Worm (Caenorhabditis elegans) whole organism, young adult: ENCODE measurements around the gene cdk-1.

Source experiments
- B0261.1 ChIP-seq: sonication (generic microtip); optimal IDR thresholded peaks from 2 replicates; lab custom pipeline; 2016; ENCODE audit warnings: mild to moderate bottlenecking, missing genetic modification characterization, moderate library complexity, missing compliant biosample characterization
- B0336.3 ChIP-seq: fragments of 200-800 bp; sonication (Bioruptor generic); IDR thresholded peaks from 2 replicates; pipeline ENCODE4 v1.3.6; 2022; ENCODE audit warnings: missing genetic modification characterization, missing compliant biosample characterization
- C17E4.6 ChIP-seq: fragments of 200-800 bp; sonication (Bioruptor generic); IDR thresholded peaks from 2 replicates; pipeline ENCODE4 v1.3.6; 2022; ENCODE audit warnings: missing genetic modification reagents, missing genetic modification characterization, missing compliant biosample characterization
- F10E7.11 ChIP-seq: sonication (generic microtip); optimal IDR thresholded peaks from 2 replicates; lab custom pipeline; 2017; ENCODE audit warnings: mild to moderate bottlenecking, missing genetic modification characterization, moderate library complexity, missing compliant biosample characterization
- F22D6.2 ChIP-seq: sonication (generic microtip); optimal IDR thresholded peaks from 2 replicates; lab custom pipeline; 2016; ENCODE audit warnings: mild to moderate bottlenecking, missing genetic modification characterization, missing compliant biosample characterization
- F37B4.10 ChIP-seq: fragments of 200-800 bp; sonication (Bioruptor generic); IDR thresholded peaks from 2 replicates; pipeline ENCODE4 v1.3.6; 2022; ENCODE audit warnings: missing genetic modification characterization, missing compliant biosample characterization
- F39B2.1 ChIP-seq: fragments of 200-800 bp; sonication (Bioruptor generic); IDR thresholded peaks from 2 replicates; pipeline ENCODE4 v1.3.6; 2022; ENCODE audit warnings: missing genetic modification reagents, missing genetic modification characterization, missing compliant biosample characterization
- F49E8.2 ChIP-seq: sonication (generic microtip); optimal IDR thresholded peaks from 3 replicates; lab custom pipeline; 2017; ENCODE audit warnings: missing genetic modification characterization, mild to moderate bottlenecking, missing compliant biosample characterization, antibody characterized with exemption, moderate library complexity; ENCODE audit not compliant: insufficient read depth
- K11D2.4 ChIP-seq: fragments of 200-800 bp; sonication (Bioruptor generic); IDR thresholded peaks from 2 replicates; pipeline ENCODE4 v1.3.6; 2022; ENCODE audit warnings: missing genetic modification reagents, missing genetic modification characterization, missing compliant biosample characterization
- K12H6.12 ChIP-seq: fragments of 200-800 bp; sonication (Bioruptor generic); optimal IDR thresholded peaks from 2 replicates; lab custom pipeline; 2018; ENCODE audit warnings: mild to moderate bottlenecking, missing genetic modification characterization, missing compliant biosample characterization
- Y53G8AR.9 ChIP-seq: fragments of 200-800 bp; sonication (Bioruptor generic); conservative IDR thresholded peaks from 2 replicates; pipeline ENCODE4 v1.3.6; 2022; ENCODE audit warnings: missing genetic modification reagents, missing genetic modification characterization, missing compliant biosample characterization
- ZK185.1 ChIP-seq: sonication (generic microtip); optimal IDR thresholded peaks from 2 replicates; lab custom pipeline; 2016; ENCODE audit warnings: mild to moderate bottlenecking, missing genetic modification characterization, missing compliant biosample characterization; ENCODE audit not compliant: poor library complexity, severe bottlenecking
- attf-3 ChIP-seq: fragments of 200-800 bp; sonication (Bioruptor generic); conservative IDR thresholded peaks from 2 replicates; pipeline ENCODE4 v1.3.6; 2022; ENCODE audit warnings: missing genetic modification reagents, missing genetic modification characterization, missing compliant biosample characterization
- attf-5 ChIP-seq: fragments of 200-800 bp; sonication (Bioruptor generic); optimal IDR thresholded peaks from 2 replicates; lab custom pipeline; 2018; ENCODE audit warnings: mild to moderate bottlenecking, missing genetic modification characterization, missing compliant biosample characterization
- cebp-1 ChIP-seq, 2 experiments: fragments of 200-800 bp in 1 of 2; sonication (Bioruptor generic) in 1 of 2; sonication (generic microtip) in 1 of 2; IDR thresholded peaks in 1 of 2; optimal IDR thresholded peaks in 1 of 2; 2 replicates each; pipeline versions ENCODE4 v1.3.6 to Lab custom; 2017 to 2022; ENCODE audit warnings: missing compliant biosample characterization in 2 of 2, missing genetic modification characterization in 2 of 2, mild to moderate bottlenecking in 1 of 2, missing genetic modification reagents in 1 of 2, moderate library complexity in 1 of 2
- cebp-2 ChIP-seq: fragments of 200-800 bp; sonication (Bioruptor generic); IDR thresholded peaks from 2 replicates; pipeline ENCODE4 v1.3.6; 2022; ENCODE audit warnings: missing genetic modification characterization, missing compliant biosample characterization
- ceh-58 ChIP-seq: fragments of 200-800 bp; sonication (Bioruptor generic); IDR thresholded peaks from 2 replicates; pipeline ENCODE4 v1.3.6; 2022; ENCODE audit warnings: missing genetic modification characterization, missing compliant biosample characterization
- ceh-79 ChIP-seq: sonication (generic microtip); optimal IDR thresholded peaks from 2 replicates; lab custom pipeline; 2017; ENCODE audit warnings: mild to moderate bottlenecking, missing genetic modification characterization, missing compliant biosample characterization
- ceh-91 ChIP-seq: fragments of 200-800 bp; sonication (Bioruptor generic); IDR thresholded peaks from 2 replicates; pipeline ENCODE4 v1.3.6; 2022; ENCODE audit warnings: missing genetic modification reagents, missing genetic modification characterization, missing compliant biosample characterization
- chd-7 ChIP-seq: sonication (generic microtip); optimal IDR thresholded peaks from 2 replicates; lab custom pipeline; 2016; ENCODE audit warnings: mild to moderate bottlenecking, missing genetic modification characterization, moderate library complexity, missing compliant biosample characterization
- dpl-1 ChIP-seq: fragments of 150-350 bp; optimal IDR thresholded peaks from 2 replicates; lab custom pipeline; 2014; ENCODE audit warnings: missing biosample characterization, missing genetic modification reagents, missing genetic modification characterization
- ekl-4 ChIP-seq: fragments of 200-800 bp; sonication (Bioruptor generic); IDR thresholded peaks from 2 replicates; pipeline ENCODE4 v1.3.6; 2022; ENCODE audit warnings: missing genetic modification reagents, missing genetic modification characterization, missing compliant biosample characterization
- gei-17 ChIP-seq: fragments of 200-800 bp; sonication (Bioruptor generic); optimal IDR thresholded peaks from 2 replicates; lab custom pipeline; 2018; ENCODE audit warnings: mild to moderate bottlenecking, missing genetic modification characterization, missing compliant biosample characterization
- hlh-26 ChIP-seq: fragments of 200-800 bp; sonication (Bioruptor generic); conservative IDR thresholded peaks from 2 replicates; pipeline ENCODE4 v1.3.6; 2022; ENCODE audit warnings: missing genetic modification reagents, missing genetic modification characterization, missing compliant biosample characterization
- hmg-1.2 ChIP-seq: fragments of 200-800 bp; sonication (Bioruptor generic); IDR thresholded peaks from 2 replicates; pipeline ENCODE4 v1.3.6; 2022; ENCODE audit warnings: missing genetic modification reagents, missing genetic modification characterization, missing compliant biosample characterization
- hmg-20 ChIP-seq: fragments of 200-800 bp; sonication (Bioruptor generic); IDR thresholded peaks from 2 replicates; pipeline ENCODE4 v1.3.6; 2022; ENCODE audit warnings: missing genetic modification reagents, missing genetic modification characterization, missing compliant biosample characterization
- let-526 ChIP-seq: fragments of 200-800 bp; sonication (Bioruptor generic); IDR thresholded peaks from 2 replicates; pipeline ENCODE4 v1.3.6; 2022; ENCODE audit warnings: missing genetic modification reagents, missing genetic modification characterization, missing compliant biosample characterization
- let-607 ChIP-seq, 2 experiments: fragments of 200-800 bp in 1 of 2; sonication (Bioruptor generic) in 1 of 2; sonication (generic microtip) in 1 of 2; optimal IDR thresholded peaks; 2 replicates each; lab custom pipeline; 2016 to 2018; ENCODE audit warnings: mild to moderate bottlenecking in 2 of 2, missing compliant biosample characterization in 2 of 2, missing genetic modification characterization in 2 of 2, moderate library complexity in 2 of 2, missing genotype in 1 of 2
- lin-40 ChIP-seq: sonication (generic microtip); optimal IDR thresholded peaks from 2 replicates; lab custom pipeline; 2016; ENCODE audit warnings: missing genetic modification characterization, mild to moderate bottlenecking, missing compliant biosample characterization, missing genotype, missing genetic modification reagents
- lin-54 ChIP-seq: fragments of 200-800 bp; sonication (Bioruptor generic); optimal IDR thresholded peaks from 2 replicates; lab custom pipeline; 2018; ENCODE audit warnings: mild to moderate bottlenecking, missing genetic modification characterization, missing compliant biosample characterization
- madf-3 ChIP-seq: fragments of 200-800 bp; sonication (Bioruptor generic); IDR thresholded peaks from 2 replicates; pipeline ENCODE4 v1.3.6; 2022; ENCODE audit warnings: missing genetic modification reagents, missing genetic modification characterization, missing compliant biosample characterization
- madf-6 ChIP-seq: fragments of 200-800 bp; sonication (Bioruptor generic); IDR thresholded peaks from 2 replicates; pipeline ENCODE4 v1.3.6; 2022; ENCODE audit warnings: missing genetic modification reagents, missing genetic modification characterization, missing compliant biosample characterization
- pbrm-1 ChIP-seq: fragments of 200-800 bp; sonication (Bioruptor generic); IDR thresholded peaks from 2 replicates; pipeline ENCODE4 v1.3.6; 2022; ENCODE audit warnings: missing genetic modification reagents, missing genetic modification characterization, missing compliant biosample characterization
- rec-8 ChIP-seq, 2 experiments: sonication (generic microtip); optimal IDR thresholded peaks; 2 replicates each; lab custom pipeline; 2016; ENCODE audit warnings: mild to moderate bottlenecking in 2 of 2, missing genetic modification characterization in 2 of 2, missing genetic modification reagents in 2 of 2, missing genotype in 2 of 2, missing biosample characterization in 1 of 2, missing compliant biosample characterization in 1 of 2, moderate library complexity in 1 of 2
- repo-1 ChIP-seq: sonication (generic microtip); optimal IDR thresholded peaks from 2 replicates; lab custom pipeline; 2017; ENCODE audit warnings: mild to moderate bottlenecking, missing genetic modification characterization, missing compliant biosample characterization
- snpc-1.1 ChIP-seq: sonication (generic microtip); optimal IDR thresholded peaks from 2 replicates; lab custom pipeline; 2017; ENCODE audit warnings: missing genetic modification characterization, mild to moderate bottlenecking, missing compliant biosample characterization, antibody characterized with exemption, moderate library complexity, missing genotype, missing genetic modification reagents; ENCODE audit not compliant: insufficient read depth
- snpc-4 ChIP-seq, 5 experiments: fragments of 150-350 bp in 1 of 5; sonication (generic microtip) in 4 of 5; optimal IDR thresholded peaks; 2 replicates each; lab custom pipeline; 2014 to 2018; ENCODE audit warnings: missing genetic modification characterization in 5 of 5, missing biosample characterization in 3 of 5, antibody characterized with exemption in 2 of 5, mild to moderate bottlenecking in 2 of 5, missing compliant biosample characterization in 2 of 5, missing genotype in 2 of 5, moderate library complexity in 2 of 5, missing genetic modification reagents in 1 of 5
- sptf-2 ChIP-seq: fragments of 200-800 bp; sonication (Bioruptor generic); optimal IDR thresholded peaks from 2 replicates; lab custom pipeline; 2018; ENCODE audit warnings: mild to moderate bottlenecking, missing genetic modification characterization, missing compliant biosample characterization
- tbp1 ChIP-seq: fragments of 200-800 bp; sonication (Bioruptor generic); optimal IDR thresholded peaks from 2 replicates; lab custom pipeline; 2018; ENCODE audit warnings: mild to moderate bottlenecking, missing genetic modification characterization, missing compliant biosample characterization
- unc-62 ChIP-seq: fragments of 150-350 bp; optimal IDR thresholded peaks from 2 replicates; lab custom pipeline; 2014; ENCODE audit warnings: missing biosample characterization, missing genetic modification reagents, missing genetic modification characterization
- zim-3 ChIP-seq: sonication (generic microtip); optimal IDR thresholded peaks from 2 replicates; lab custom pipeline; 2017; ENCODE audit warnings: mild to moderate bottlenecking, missing genetic modification characterization, moderate library complexity, missing compliant biosample characterization
- ztf-3 ChIP-seq: fragments of 200-800 bp; sonication (Bioruptor generic); optimal IDR thresholded peaks from 2 replicates; lab custom pipeline; 2018; ENCODE audit warnings: mild to moderate bottlenecking, missing genetic modification characterization, missing compliant biosample characterization
- ztf-6 ChIP-seq: fragments of 200-800 bp; sonication (Bioruptor generic); IDR thresholded peaks from 2 replicates; pipeline ENCODE4 v1.3.6; 2022; ENCODE audit warnings: missing genetic modification reagents, missing genetic modification characterization, missing compliant biosample characterization

The cdk-1 gene

DNA sequence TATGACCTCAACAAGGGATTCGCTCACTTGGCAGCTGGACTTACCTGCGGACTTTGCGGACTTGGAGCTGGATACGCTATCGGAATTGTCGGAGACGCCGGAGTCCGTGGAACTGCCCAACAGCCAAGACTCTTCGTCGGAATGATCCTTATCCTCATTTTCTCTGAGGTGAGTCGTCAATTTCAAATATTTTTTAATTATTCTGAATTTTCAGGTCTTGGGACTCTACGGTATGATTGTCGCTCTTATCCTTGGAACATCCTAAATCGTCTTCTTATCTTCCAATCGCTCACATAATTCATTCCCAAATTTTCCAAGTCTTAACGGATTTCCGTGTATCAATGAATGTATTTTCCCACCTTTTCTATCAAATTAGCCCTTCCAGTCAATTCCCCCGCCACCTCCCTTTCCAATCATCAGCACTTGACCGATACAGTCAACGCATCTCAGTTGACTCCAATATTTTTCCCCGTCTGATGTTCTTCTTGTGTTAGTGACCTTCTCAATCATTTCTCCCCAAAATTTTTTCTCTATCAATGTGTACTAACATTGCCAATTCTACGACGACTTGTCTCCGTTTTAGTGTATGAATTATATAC is 35.3 kb downstream of the cdk-1 start, which contains the start of gene R10E11.6:
R10E11.6 (plus strand) TSS at position 524 of the 599 bp plus-strand sequence.
- TF ChIP-seq madf-6 (GFP tag; lab: Robert Waterston, UW) (no peak), rec-8 (tag; optimal IDR thresholded peaks at IDR 0.05; lab: Kevin White, UChicago) (peak in 1 of 2 experiments; percentile 19)

ce11 chrIII:9783133-9783590 is 35.9 kb downstream of the cdk-1 start:
- TF ChIP-seq snpc-4 (GFP tag; optimal IDR thresholded peaks at IDR 0.05; lab: Kevin White, UChicago), result no peak
- TF ChIP-seq snpc-4 (tag; optimal IDR thresholded peaks at IDR 0.05; lab: Kevin White, UChicago), result peak in 1 of 4 experiments; percentile 2
- no peak for TF ChIP-seq cebp-1 (GFP tag; IDR thresholded peaks at IDR 0.05; lab: Robert Waterston, UW)
- peak; percentile 29 for TF ChIP-seq cebp-1 (tag; optimal IDR thresholded peaks at IDR 0.05; lab: Kevin White, UChicago)
- peak; percentile 22; the same call in 1 of the 2 replicates for TF ChIP-seq hmg-1.2 (GFP tag; lab: Robert Waterston, UW)
- no peak for TF ChIP-seq hmg-20 (GFP tag; lab: Robert Waterston, UW)
- TF ChIP-seq ceh-79 (tag; lab: Kevin White, UChicago), result no peak
- no peak for TF ChIP-seq B0261.1 (tag; lab: Kevin White, UChicago)
- TF ChIP-seq B0336.3 (GFP tag; lab: Robert Waterston, UW), result peak; percentile 50; the same call in 1 of the 2 replicates
- no peak for TF ChIP-seq ZK185.1 (tag; lab: Kevin White, UChicago)
- no peak for TF ChIP-seq ztf-6 (GFP tag; lab: Robert Waterston, UW)
- TF ChIP-seq dpl-1 (GFP tag; lab: Kevin White, UChicago), result no peak
- TF ChIP-seq hlh-26 (GFP tag; lab: Robert Waterston, UW), result no peak
- TF ChIP-seq ceh-58 (GFP tag; lab: Robert Waterston, UW), result 0 out of 2 replicates have a peak, but pooled peaks have one; percentile 60
- peak; percentile 17; the same call in 1 of the 2 replicates for TF ChIP-seq ekl-4 (GFP tag; lab: Robert Waterston, UW)
- no peak for TF ChIP-seq F22D6.2
- TF ChIP-seq let-526 (GFP tag; lab: Robert Waterston, UW), result no peak
- TF ChIP-seq snpc-1.1 (tag; lab: Kevin White, UChicago), result no peak
- peak; percentile 62 for TF ChIP-seq F10E7.11 (tag; lab: Kevin White, UChicago)
- TF ChIP-seq attf-5 (GFP tag; lab: Kevin White, UChicago), result peak; percentile 21
- no peak for TF ChIP-seq lin-54 (GFP tag; lab: Kevin White, UChicago)
- TF ChIP-seq F39B2.1, result no peak
- TF ChIP-seq unc-62 (GFP tag; lab: Kevin White, UChicago), result no peak
- TF ChIP-seq F37B4.10 (GFP tag; lab: Robert Waterston, UW), result no peak
- peak; percentile 24 for TF ChIP-seq F49E8.2 (tag; lab: Kevin White, UChicago)
- no peak for TF ChIP-seq zim-3 (tag; lab: Kevin White, UChicago)
- TF ChIP-seq lin-40 (tag; lab: Kevin White, UChicago), result peak; percentile 38
- peak; percentile 57 for TF ChIP-seq ztf-3 (GFP tag; lab: Kevin White, UChicago)
- peak; percentile 4 for TF ChIP-seq tbp1 (GFP tag; lab: Kevin White, UChicago)
- TF ChIP-seq C17E4.6 (GFP tag; lab: Robert Waterston, UW), result no peak
- no peak for TF ChIP-seq ceh-91 (GFP tag; lab: Robert Waterston, UW)
- peak; percentile 85 for TF ChIP-seq madf-3
- TF ChIP-seq Y53G8AR.9 (GFP tag; lab: Robert Waterston, UW), result 0 out of 2 replicates have a peak, but pooled peaks have one; percentile 54
- peak; percentile 21 to 35 for TF ChIP-seq let-607 (tag; optimal IDR thresholded peaks at IDR 0.05; lab: Kevin White, UChicago)
- no peak for TF ChIP-seq chd-7 (tag; lab: Kevin White, UChicago)
- no peak for TF ChIP-seq K11D2.4
- TF ChIP-seq cebp-2, result 0 out of 2 replicates have a peak, but pooled peaks have one; percentile 36
- TF ChIP-seq K12H6.12, result no peak
- 0 out of 2 replicates have a peak, but pooled peaks have one; percentile 15 for TF ChIP-seq pbrm-1 (GFP tag; lab: Robert Waterston, UW)
- TF ChIP-seq gei-17 (GFP tag; lab: Kevin White, UChicago), result peak; percentile 3
- TF ChIP-seq sptf-2 (GFP tag; lab: Kevin White, UChicago), result no peak
- TF ChIP-seq repo-1 (tag; lab: Kevin White, UChicago), result peak; percentile 81
- no peak for TF ChIP-seq attf-3 (GFP tag; lab: Robert Waterston, UW)
